Fruit fly (Drosophila melanogaster): Measurements from ENCODE around the gene Spg7.

The Spg7 gene

dm6 chrX:2726420-2726819 lies 28.4 kb upstream of the Spg7 start, which contains the start of gene vilya:
Gene vilya, plus strand, starts transcription at chrX:2726678.
- TF ChIP-seq Vsx1 (GFP tag; optimal IDR thresholded peaks at IDR 0.05): no peak
- TF ChIP-seq cato (GFP tag; optimal IDR thresholded peaks at IDR 0.05; ENCODE audit: borderline replicate concordance): no peak
- no peak for TF ChIP-seq emc (GFP tag; optimal IDR thresholded peaks at IDR 0.05)
- TF ChIP-seq trem (tag; optimal IDR thresholded peaks at IDR 0.05): peak; percentile 92

dm6 chrX:2720122-2720521 lies 22.1 kb upstream of the Spg7 start, which contains the start of gene CG2701:
Gene CG2701, minus strand, starts transcription at chrX:2720327.
- TF ChIP-seq gcm2 (GFP tag; optimal IDR thresholded peaks at IDR 0.05): no peak
- TF ChIP-seq luna (GFP tag; optimal IDR thresholded peaks at IDR 0.05): no peak
- TF ChIP-seq tx (GFP tag; optimal IDR thresholded peaks at IDR 0.05): no peak
- no peak for TF ChIP-seq run (tag; optimal IDR thresholded peaks at IDR 0.05)
- TF ChIP-seq CG9437 (GFP tag; optimal IDR thresholded peaks at IDR 0.05): no peak
- peak; percentile 65 for TF ChIP-seq row (GFP tag; IDR thresholded peaks at IDR 0.05)
- no peak for TF ChIP-seq Hmr (GFP tag; optimal IDR thresholded peaks at IDR 0.05)
- peak; percentile 32 for TF ChIP-seq CG14710 (tag; optimal IDR thresholded peaks at IDR 0.05)
- no peak for TF ChIP-seq zf30C (GFP tag; optimal IDR thresholded peaks at IDR 0.05)
- TF ChIP-seq kah (GFP tag; optimal IDR thresholded peaks at IDR 0.05): no peak
- no peak for TF ChIP-seq wek (GFP tag; optimal IDR thresholded peaks at IDR 0.05)
- TF ChIP-seq sob (GFP tag; IDR thresholded peaks at IDR 0.05): no peak
- no peak for TF ChIP-seq CG12155 (GFP tag; optimal IDR thresholded peaks at IDR 0.05)
- TF ChIP-seq so (GFP tag; IDR thresholded peaks at IDR 0.05): no peak
- peak; percentile 30 for TF ChIP-seq lilli (GFP tag; optimal IDR thresholded peaks at IDR 0.05)
- TF ChIP-seq CG16779 (GFP tag; IDR thresholded peaks at IDR 0.05): no peak
- TF ChIP-seq Elba2 (GFP tag; optimal IDR thresholded peaks at IDR 0.05): peak; percentile 12
- no peak for TF ChIP-seq Sox102F (GFP tag; optimal IDR thresholded peaks at IDR 0.05)
- TF ChIP-seq chn (GFP tag; optimal IDR thresholded peaks at IDR 0.05): no peak
- no peak for TF ChIP-seq CG18262 (tag; optimal IDR thresholded peaks at IDR 0.05)
- TF ChIP-seq CG12942 (GFP tag; optimal IDR thresholded peaks at IDR 0.05): no peak
- TF ChIP-seq CG34422 (GFP tag; IDR thresholded peaks at IDR 0.05): no peak
- TF ChIP-seq CG32532 (GFP tag; IDR thresholded peaks at IDR 0.05): no peak
- TF ChIP-seq Ptx1 (GFP tag; IDR thresholded peaks at IDR 0.05): no peak
- TF ChIP-seq esg (GFP tag; conservative IDR thresholded peaks at IDR 0.05): no peak
- peak; percentile 54; the same call in 2 of the 3 replicates for TF ChIP-seq vnd (GFP tag; IDR thresholded peaks at IDR 0.05; ENCODE audit: partially characterized antibody)
- TF ChIP-seq CG11696 (GFP tag; IDR thresholded peaks at IDR 0.05): no peak
- no peak for TF ChIP-seq kay (GFP tag; optimal IDR thresholded peaks at IDR 0.05)
- no peak for TF ChIP-seq aop (GFP tag; IDR thresholded peaks at IDR 0.05)
- TF ChIP-seq CG12104 (GFP tag; optimal IDR thresholded peaks at IDR 0.05): no peak
- TF ChIP-seq CG3838 (GFP tag; optimal IDR thresholded peaks at IDR 0.05): no peak
- TF ChIP-seq Asciz (GFP tag; optimal IDR thresholded peaks at IDR 0.05): no peak
- no peak for TF ChIP-seq Bteb2 (GFP tag; optimal IDR thresholded peaks at IDR 0.05)
- TF ChIP-seq Ets65A (GFP tag): peak; percentile 88
- TF ChIP-seq CG15269 (tag; optimal IDR thresholded peaks at IDR 0.05): no peak
- no peak for TF ChIP-seq mld (GFP tag; IDR thresholded peaks at IDR 0.05; ENCODE audit: partially characterized antibody)
- TF ChIP-seq CG13123 (GFP tag; optimal IDR thresholded peaks at IDR 0.05): no peak
- TF ChIP-seq h (optimal IDR thresholded peaks at IDR 0.05): no peak
- TF ChIP-seq nau (GFP tag; optimal IDR thresholded peaks at IDR 0.05): no peak
- no peak for TF ChIP-seq CG13296 (GFP tag; optimal IDR thresholded peaks at IDR 0.05)
- TF ChIP-seq tup (GFP tag; optimal IDR thresholded peaks at IDR 0.05): no peak
- TF ChIP-seq Opbp (GFP tag; IDR thresholded peaks at IDR 0.05; ENCODE audit: partially characterized antibody): peak; percentile 74; the same call in 2 of the 3 replicates
- no peak for TF ChIP-seq CG8281 (tag; optimal IDR thresholded peaks at IDR 0.05)
- TF ChIP-seq CG17361 (GFP tag; IDR thresholded peaks at IDR 0.05): no peak
- TF ChIP-seq disco-r (GFP tag; optimal IDR thresholded peaks at IDR 0.05): no peak
- no peak for TF ChIP-seq dan (GFP tag; IDR thresholded peaks at IDR 0.05)
- no peak for TF ChIP-seq ssp (GFP tag; IDR thresholded peaks at IDR 0.05)

All from whole organism, embryonic.